Fruit fly (Drosophila melanogaster) whole organism, prepupa: ENCODE data around the gene Obp73a.

Experiments used
- Blimp-1 ChIP-seq: fragments of 200-800 bp; sonication (Bioruptor generic); optimal IDR thresholded peaks from 3 replicates; lab custom pipeline; 2017; ENCODE audit warnings: missing biosample characterization, missing genetic modification characterization, mild to moderate bottlenecking, moderate library complexity, missing genetic modification reagents
- CG10631 ChIP-seq: fragments of 200-800 bp; sonication (Bioruptor generic); optimal IDR thresholded peaks from 2 replicates; lab custom pipeline; 2016; ENCODE audit warnings: missing biosample characterization, missing genetic modification characterization
- CG10669 ChIP-seq: fragments of 200-800 bp; sonication (Bioruptor generic); optimal IDR thresholded peaks from 3 replicates; lab custom pipeline; 2018; ENCODE audit warnings: missing biosample characterization, mild to moderate bottlenecking, missing genetic modification characterization, moderate library complexity
- CG11762 ChIP-seq: fragments of 200-800 bp; sonication (Bioruptor generic); optimal IDR thresholded peaks from 3 replicates; lab custom pipeline; 2016; ENCODE audit warnings: missing biosample characterization, missing genetic modification characterization; ENCODE audit not compliant: insufficient read depth
- CG16779 ChIP-seq: fragments of 200-800 bp; sonication (Bioruptor generic); optimal IDR thresholded peaks from 3 replicates; lab custom pipeline; 2017; ENCODE audit warnings: missing biosample characterization, mild to moderate bottlenecking, missing genetic modification characterization
- CG3032 ChIP-seq: fragments of 200-800 bp; optimal IDR thresholded peaks from 2 replicates; lab custom pipeline; 2019; ENCODE audit warnings: missing biosample characterization, mild to moderate bottlenecking, missing genetic modification characterization, moderate library complexity
- CG32006 ChIP-seq: fragments of 200-800 bp; sonication (Bioruptor generic); optimal IDR thresholded peaks from 3 replicates; lab custom pipeline; 2017; ENCODE audit warnings: missing biosample characterization, mild to moderate bottlenecking, missing genetic modification characterization
- CG34406 ChIP-seq: fragments of 200-800 bp; sonication (Bioruptor generic); optimal IDR thresholded peaks from 3 replicates; lab custom pipeline; 2016; ENCODE audit warnings: missing biosample characterization, missing genetic modification characterization
- CG3919 ChIP-seq: fragments of 200-800 bp; sonication (Bioruptor generic); optimal IDR thresholded peaks from 3 replicates; lab custom pipeline; 2016; ENCODE audit warnings: missing biosample characterization, missing genetic modification characterization
- CG4318 ChIP-seq: fragments of 200-800 bp; sonication (Bioruptor generic); optimal IDR thresholded peaks from 3 replicates; lab custom pipeline; 2017; ENCODE audit warnings: missing biosample characterization, mild to moderate bottlenecking, missing genetic modification characterization
- CG6163 ChIP-seq: fragments of 200-800 bp; sonication (Bioruptor generic); IDR thresholded peaks from 3 replicates; pipeline ENCODE4 v1.3.6; 2022; ENCODE audit warnings: missing biosample characterization, missing genetic modification characterization
- CG6276 ChIP-seq: fragments of 200-800 bp; sonication (Bioruptor generic); optimal IDR thresholded peaks from 2 replicates; lab custom pipeline; 2017; ENCODE audit warnings: missing biosample characterization, mild to moderate bottlenecking, missing genetic modification characterization
- CG6808 ChIP-seq: fragments of 200-800 bp; sonication (Bioruptor generic); optimal IDR thresholded peaks from 3 replicates; lab custom pipeline; 2017; ENCODE audit warnings: missing biosample characterization, missing genetic modification characterization, mild to moderate bottlenecking, moderate library complexity, missing genetic modification reagents
- CG6854 ChIP-seq: fragments of 200-800 bp; sonication (Bioruptor generic); optimal IDR thresholded peaks from 2 replicates; lab custom pipeline; 2017; ENCODE audit warnings: missing biosample characterization, mild to moderate bottlenecking, missing genetic modification characterization
- CG8119 ChIP-seq: fragments of 200-800 bp; sonication (Bioruptor generic); IDR thresholded peaks from 3 replicates; pipeline ENCODE4 v1.3.6; 2022; ENCODE audit warnings: missing biosample characterization, missing genetic modification characterization
- CG8632 ChIP-seq: fragments of 200-800 bp; sonication (Bioruptor generic); optimal IDR thresholded peaks from 3 replicates; lab custom pipeline; 2016; ENCODE audit warnings: missing biosample characterization, missing genetic modification characterization
- CG9139 ChIP-seq: fragments of 200-800 bp; sonication (Bioruptor generic); optimal IDR thresholded peaks from 3 replicates; lab custom pipeline; 2017; ENCODE audit warnings: missing biosample characterization, mild to moderate bottlenecking, missing genetic modification characterization
- Eip75B ChIP-seq: fragments of 200-800 bp; sonication (Bioruptor generic); optimal IDR thresholded peaks from 3 replicates; lab custom pipeline; 2016; ENCODE audit warnings: missing biosample characterization, missing genetic modification characterization
- Ets96B ChIP-seq: fragments of 200-800 bp; optimal IDR thresholded peaks from 2 replicates; lab custom pipeline; 2019; ENCODE audit warnings: missing biosample characterization, mild to moderate bottlenecking, missing genetic modification characterization, moderate library complexity
- Lpt ChIP-seq: fragments of 200-800 bp; sonication (Bioruptor generic); optimal IDR thresholded peaks from 3 replicates; lab custom pipeline; 2016; ENCODE audit warnings: missing biosample characterization, missing genetic modification characterization
- Sox15 ChIP-seq: fragments of 200-800 bp; sonication (Bioruptor generic); optimal IDR thresholded peaks from 3 replicates; lab custom pipeline; 2016; ENCODE audit warnings: missing biosample characterization, missing genetic modification characterization
- acj6 ChIP-seq: fragments of 200-800 bp; sonication (Bioruptor generic); optimal IDR thresholded peaks from 3 replicates; lab custom pipeline; 2016; ENCODE audit warnings: missing biosample characterization, missing genetic modification characterization
- cyc ChIP-seq: fragments of 200-800 bp; sonication (Bioruptor generic); optimal IDR thresholded peaks from 3 replicates; lab custom pipeline; 2016; ENCODE audit warnings: missing biosample characterization, missing genetic modification characterization
- dsx ChIP-seq: fragments of 200-800 bp; optimal IDR thresholded peaks from 3 replicates; lab custom pipeline; 2019; ENCODE audit warnings: missing biosample characterization, mild to moderate bottlenecking, missing genetic modification characterization, moderate library complexity; ENCODE audit not compliant: poor library complexity, severe bottlenecking
- eg ChIP-seq: fragments of 200-800 bp; sonication (Bioruptor generic); IDR thresholded peaks from 3 replicates; pipeline ENCODE4 v1.3.6; 2022; ENCODE audit warnings: missing biosample characterization, missing genetic modification characterization
- esn ChIP-seq: fragments of 200-800 bp; sonication (Bioruptor generic); optimal IDR thresholded peaks from 2 replicates; lab custom pipeline; 2016; ENCODE audit warnings: missing biosample characterization, mild to moderate bottlenecking, missing genetic modification characterization, moderate library complexity
- fd85E ChIP-seq: fragments of 200-800 bp; sonication (Bioruptor generic); optimal IDR thresholded peaks from 3 replicates; lab custom pipeline; 2016; ENCODE audit warnings: missing biosample characterization, missing genetic modification characterization
- fkh ChIP-seq: fragments of 200-800 bp; sonication (Bioruptor generic); optimal IDR thresholded peaks from 3 replicates; lab custom pipeline; 2017; ENCODE audit warnings: missing biosample characterization, mild to moderate bottlenecking, missing genetic modification characterization, moderate library complexity
- lz ChIP-seq: fragments of 200-800 bp; sonication (Bioruptor generic); optimal IDR thresholded peaks from 3 replicates; lab custom pipeline; 2016; ENCODE audit warnings: missing biosample characterization, missing genetic modification characterization
- net ChIP-seq: fragments of 200-800 bp; sonication (Bioruptor generic); optimal IDR thresholded peaks from 3 replicates; lab custom pipeline; 2016; ENCODE audit warnings: missing biosample characterization, missing genetic modification characterization
- pdm3 ChIP-seq: fragments of 200-800 bp; sonication (Bioruptor generic); optimal IDR thresholded peaks from 3 replicates; lab custom pipeline; 2016; ENCODE audit warnings: missing biosample characterization, missing genetic modification characterization
- salr ChIP-seq, 2 experiments: fragments of 200-800 bp; sonication (Bioruptor generic); optimal IDR thresholded peaks; 3 replicates each; lab custom pipeline; 2016 to 2018; ENCODE audit warnings: missing biosample characterization in 2 of 2, missing genetic modification characterization in 2 of 2, mild to moderate bottlenecking in 1 of 2
- spab ChIP-seq: fragments of 200-800 bp; sonication (Bioruptor generic); optimal IDR thresholded peaks from 2 replicates; lab custom pipeline; 2017; ENCODE audit warnings: missing biosample characterization, mild to moderate bottlenecking, missing genetic modification characterization, missing genetic modification reagents
- svp ChIP-seq: fragments of 200-800 bp; sonication (Bioruptor generic); peaks from one replicate; lab custom pipeline; 2016; ENCODE audit warnings: missing biosample characterization, missing genetic modification characterization
- vri ChIP-seq: fragments of 200-800 bp; sonication (Bioruptor generic); optimal IDR thresholded peaks from 3 replicates; lab custom pipeline; 2016; ENCODE audit warnings: missing biosample characterization, mild to moderate bottlenecking, missing genetic modification characterization

Obp73a gene

dm6 chr3L:16989169-16989568 is 45.0 kb downstream of the Obp73a start (continued):
- peak; percentile 87 for TF ChIP-seq CG8632 (GFP tag; lab: Kevin White, UChicago)
- peak; percentile 73 for TF ChIP-seq Blimp-1 (GFP tag; lab: Kevin White, UChicago)
- TF ChIP-seq CG6808 = peak; percentile 88
- peak; percentile 87 for TF ChIP-seq net (GFP tag; lab: Kevin White, UChicago)
- TF ChIP-seq Eip75B = no peak
- TF ChIP-seq CG3032 (tag; lab: Kevin White, UChicago) = peak; percentile 82
- peak; percentile 77 for TF ChIP-seq CG11762
- TF ChIP-seq acj6 (GFP tag; lab: Kevin White, UChicago) = peak; percentile 81
- TF ChIP-seq CG10631 (GFP tag; lab: Kevin White, UChicago) = peak; percentile 79
- peak; percentile 56 for TF ChIP-seq cyc (GFP tag; lab: Kevin White, UChicago)
- peak; percentile 76 for TF ChIP-seq CG6276 (GFP tag; lab: Kevin White, UChicago)
- peak; percentile 91 for TF ChIP-seq dsx (GFP tag; lab: Kevin White, UChicago)
- peak; percentile 67 for TF ChIP-seq Sox15 (GFP tag; lab: Kevin White, UChicago)
- peak; percentile 76; the same call in 2 of the 3 replicates for TF ChIP-seq CG6163 (GFP tag; lab: Robert Waterston, UW)
- peak; percentile 83 for TF ChIP-seq CG3919 (GFP tag; lab: Kevin White, UChicago)
- peak; percentile 81 for TF ChIP-seq lz
- TF ChIP-seq CG10669 (GFP tag; lab: Kevin White, UChicago) = no peak
- peak; percentile 93 for TF ChIP-seq svp
- no peak for TF ChIP-seq CG4318 (GFP tag; lab: Kevin White, UChicago)
- TF ChIP-seq fd85E (GFP tag; lab: Kevin White, UChicago) = no peak
- peak; percentile 85 for TF ChIP-seq CG32006
- TF ChIP-seq CG16779 (tag; lab: Kevin White, UChicago) = peak; percentile 57
- no peak for TF ChIP-seq CG9139 (GFP tag; lab: Kevin White, UChicago)
- peak; percentile 73; the same call in 1 of the 3 replicates for TF ChIP-seq eg

- TF ChIP-seq fd85E (GFP tag; lab: Kevin White, UChicago) (no peak), CG6163 (GFP tag; lab: Robert Waterston, UW) (no peak), pdm3 (no peak), Blimp-1 (GFP tag; lab: Kevin White, UChicago) (no peak), CG10669 (GFP tag; lab: Kevin White, UChicago) (no peak), Lpt (no peak), lz (no peak), CG16779 (tag; lab: Kevin White, UChicago) (no peak), CG9139 (GFP tag; lab: Kevin White, UChicago) (no peak), CG32006 (no peak), Eip75B (no peak), Ets96B (tag; lab: Kevin White, UChicago) (no peak), salr (GFP tag; optimal IDR thresholded peaks at IDR 0.05; lab: Kevin White, UChicago) (no peak), vri (GFP tag; lab: Kevin White, UChicago) (no peak)
Observed at dm6 chr3L:16994805-16995204, 50.6 kb downstream of the Obp73a start.

DNA sequence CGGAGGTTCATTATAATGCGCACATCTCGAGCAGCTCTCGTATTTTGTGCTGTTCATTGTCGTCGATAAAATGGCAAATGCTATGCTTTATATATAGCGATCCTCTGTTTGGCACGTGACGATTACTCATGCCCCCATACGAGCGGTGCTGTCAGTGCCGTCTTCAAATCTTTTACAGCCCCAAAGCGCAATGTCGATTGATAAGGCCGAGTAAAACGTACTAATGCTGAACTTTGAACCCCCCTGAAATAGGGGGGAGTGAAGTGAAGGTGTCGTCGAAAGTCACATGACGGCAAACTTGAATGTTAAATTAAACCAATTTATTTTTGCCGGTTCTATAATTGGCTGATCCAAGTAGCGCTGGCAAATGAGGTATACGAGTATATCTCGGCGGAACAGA is 56.1 kb downstream of the Obp73a start:
- no peak for TF ChIP-seq Lpt
- TF ChIP-seq CG16779 (tag; lab: Kevin White, UChicago) = peak; percentile 31
- TF ChIP-seq vri (GFP tag; lab: Kevin White, UChicago) = peak; percentile 34
- no peak for TF ChIP-seq CG9139 (GFP tag; lab: Kevin White, UChicago)
- TF ChIP-seq esn (GFP tag; lab: Kevin White, UChicago) = no peak
- peak; percentile 91 for TF ChIP-seq svp
- TF ChIP-seq fkh (GFP tag; lab: Kevin White, UChicago) = no peak
- TF ChIP-seq CG4318 (GFP tag; lab: Kevin White, UChicago) = no peak
- TF ChIP-seq CG34406 (GFP tag; lab: Kevin White, UChicago) = no peak
- TF ChIP-seq CG6854 (GFP tag; lab: Kevin White, UChicago) = peak; percentile 37
- TF ChIP-seq spab (GFP tag; lab: Kevin White, UChicago) = peak; percentile 23

dm6 chr3L:17001055-17001454 is 56.9 kb downstream of the Obp73a start:
- 0 out of 3 replicates have a peak, but pooled peaks have one; percentile 24 for TF ChIP-seq CG6163 (GFP tag; lab: Robert Waterston, UW)
- TF ChIP-seq CG8119 (GFP tag; lab: Robert Waterston, UW) = no peak
